Worm (Caenorhabditis elegans) whole organism, L2 larva: ENCODE results near the gene srd-44.

Experiments used
- egl-27 ChIP-seq: sonication (generic microtip); optimal IDR thresholded peaks from 3 replicates; lab custom pipeline; 2017; ENCODE audit warnings: missing biosample characterization, missing genetic modification reagents, missing genetic modification characterization
- lin-11 ChIP-seq: fragments of 150-350 bp; sonication (generic microtip); optimal IDR thresholded peaks from 2 replicates; lab custom pipeline; 2014; ENCODE audit warnings: missing biosample characterization, missing genetic modification characterization, inconsistent platforms, mixed read lengths
- sem-4 ChIP-seq: fragments of 150-350 bp; optimal IDR thresholded peaks from 2 replicates; lab custom pipeline; 2014; ENCODE audit warnings: missing biosample characterization, missing genetic modification reagents, missing genetic modification characterization
- unc-39 ChIP-seq: fragments of 150-350 bp; optimal IDR thresholded peaks from 2 replicates; lab custom pipeline; 2014; ENCODE audit warnings: missing biosample characterization, missing genetic modification characterization
- ztf-11 ChIP-seq: sonication (generic microtip); optimal IDR thresholded peaks from 2 replicates; lab custom pipeline; 2017; ENCODE audit warnings: missing biosample characterization, missing genetic modification characterization

- TF ChIP-seq egl-27 (tag; lab: Kevin White, UChicago): no peak
- no peak for TF ChIP-seq unc-39 (tag; lab: Kevin White, UChicago)
- TF ChIP-seq sem-4 (tag; lab: Kevin White, UChicago): no peak
- no peak for TF ChIP-seq lin-11 (tag; lab: Kevin White, UChicago)
- TF ChIP-seq ztf-11 (tag; lab: Kevin White, UChicago): no peak
Observed at ce11 chrX:12350207-12350606, 12.0 kb downstream of the srd-44 start, which contains the start of gene F42F12.3.
